Fruit fly (Drosophila melanogaster): ENCODE measurements around the gene wge.

- no peak for TF ChIP-seq insv (optimal IDR thresholded peaks at IDR 0.05)
- TF ChIP-seq Myc (optimal IDR thresholded peaks at IDR 0.05) = no peak
Observed at dm6 chr3R:22672695-22673346, 48.1 kb downstream of the wge start.

Data from Kc167 (cell line).